Fruit fly (Drosophila melanogaster): ENCODE results near the gene Mat89Ba.

The Mat89Ba gene

DNA sequence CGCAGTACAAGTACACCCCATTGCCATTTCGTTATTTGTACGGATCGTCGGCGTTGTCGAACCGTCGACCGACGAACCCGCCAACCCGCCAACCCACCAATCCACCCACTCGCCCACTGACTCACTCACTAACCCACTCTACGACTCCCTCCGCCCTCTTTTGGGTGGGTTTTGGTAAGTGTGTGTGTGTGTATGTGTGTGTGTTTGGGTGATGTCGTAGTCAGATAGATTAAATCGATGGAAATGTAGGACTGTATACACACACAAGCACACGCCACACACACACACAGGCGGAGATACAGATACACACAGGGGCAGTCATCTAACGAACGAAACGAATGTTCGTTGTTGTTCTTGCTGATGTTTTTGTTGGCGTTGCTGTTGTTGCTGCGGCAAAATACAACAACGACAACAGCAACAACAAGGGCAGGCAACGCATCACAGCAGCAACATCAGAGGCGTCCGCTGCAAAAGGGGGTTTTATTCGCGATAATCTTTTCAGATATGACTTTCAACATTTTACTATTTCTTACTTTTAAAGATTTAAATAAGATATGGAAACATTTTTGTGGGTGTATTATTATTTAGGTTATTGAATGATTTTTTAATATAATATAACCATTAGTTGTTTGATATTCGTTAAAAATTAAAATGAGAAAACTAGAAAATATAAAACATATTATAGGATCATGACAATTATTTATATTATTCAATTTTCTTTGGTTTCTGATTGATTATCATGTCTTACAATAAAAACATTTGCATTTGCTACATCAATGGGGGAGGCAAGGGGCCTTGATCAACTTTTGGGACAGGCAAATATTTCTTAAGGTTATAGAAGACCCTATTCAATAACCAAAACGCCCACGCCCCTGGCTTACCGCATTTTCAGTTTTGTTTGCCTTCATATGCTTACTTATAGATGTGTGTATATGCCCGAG is 50.6 kb downstream of the Mat89Ba start (continued):
- peak; percentile 87 for TF ChIP-seq grn (GFP tag; optimal IDR thresholded peaks at IDR 0.05)
- peak; percentile 33; the same call in 1 of the 2 replicates for TF ChIP-seq aop (GFP tag; IDR thresholded peaks at IDR 0.05)
- peak; percentile 29 to 38 for TF ChIP-seq chif (GFP tag; optimal IDR thresholded peaks at IDR 0.05)
- no peak; the same call in 1 of the 2 replicates for TF ChIP-seq Dip2 (GFP tag; IDR thresholded peaks at IDR 0.05)
- peak; percentile 86 for TF ChIP-seq ewg (GFP tag; optimal IDR thresholded peaks at IDR 0.05)
- no peak for TF ChIP-seq Hr39 (optimal IDR thresholded peaks at IDR 0.05)
- peak; percentile 78 for TF ChIP-seq Deaf1 (tag; optimal IDR thresholded peaks at IDR 0.05)
- TF ChIP-seq CG18476 (GFP tag; optimal IDR thresholded peaks at IDR 0.05), result peak; percentile 63
- TF ChIP-seq CG34422 (GFP tag; IDR thresholded peaks at IDR 0.05), result peak; percentile 68
- TF ChIP-seq crol (GFP tag; IDR thresholded peaks at IDR 0.05), result peak; percentile 79; the same call in 1 of the 2 replicates
- peak; percentile 77 for TF ChIP-seq run (tag; optimal IDR thresholded peaks at IDR 0.05)
- TF ChIP-seq Fer2 (tag; optimal IDR thresholded peaks at IDR 0.05), result peak; percentile 71
- TF ChIP-seq CG6683 (GFP tag; optimal IDR thresholded peaks at IDR 0.05), result peak; percentile 81
- TF ChIP-seq CG6813 (GFP tag; optimal IDR thresholded peaks at IDR 0.05), result peak; percentile 77
- peak; percentile 86 for TF ChIP-seq CG10267 (tag; optimal IDR thresholded peaks at IDR 0.05)
- no peak for TF ChIP-seq klu (GFP tag; IDR thresholded peaks at IDR 0.05)
- peak; percentile 82 for TF ChIP-seq zen (tag; optimal IDR thresholded peaks at IDR 0.05)
- peak; percentile 90 for TF ChIP-seq CG6654 (GFP tag; optimal IDR thresholded peaks at IDR 0.05)
- peak; percentile 48 for TF ChIP-seq Max (GFP tag; optimal IDR thresholded peaks at IDR 0.05)
- TF ChIP-seq oc (tag; optimal IDR thresholded peaks at IDR 0.05), result peak; percentile 28
- no peak for TF ChIP-seq CG1792 (GFP tag; optimal IDR thresholded peaks at IDR 0.05)
- peak; percentile 74 for TF ChIP-seq CG12155 (GFP tag; optimal IDR thresholded peaks at IDR 0.05)
- no peak for TF ChIP-seq zf30C (GFP tag; optimal IDR thresholded peaks at IDR 0.05)
- peak; percentile 18 for TF ChIP-seq NC2β (GFP tag; optimal IDR thresholded peaks at IDR 0.05)
- TF ChIP-seq ATbp (GFP tag; optimal IDR thresholded peaks at IDR 0.05), result peak; percentile 82
- peak; percentile 44 for TF ChIP-seq CG8290 (GFP tag; optimal IDR thresholded peaks at IDR 0.05)
- peak in 1 of 2 experiments; percentile 64 for TF ChIP-seq CG8290 (tag; optimal IDR thresholded peaks at IDR 0.05)
- TF ChIP-seq trh (GFP tag; optimal IDR thresholded peaks at IDR 0.05), result peak; percentile 70
- TF ChIP-seq CG3995 (GFP tag; optimal IDR thresholded peaks at IDR 0.05), result no peak
- 0 out of 3 replicates have a peak, but pooled peaks have one; percentile 23 for TF ChIP-seq CG11560 (tag; IDR thresholded peaks at IDR 0.05)
- no peak for TF ChIP-seq fu2 (GFP tag; optimal IDR thresholded peaks at IDR 0.05)
- TF ChIP-seq CG11504 (tag; optimal IDR thresholded peaks at IDR 0.05), result peak; percentile 96
- TF ChIP-seq slp2 (GFP tag; optimal IDR thresholded peaks at IDR 0.05), result peak; percentile 72
- peak; percentile 96 for TF ChIP-seq CG8924 (tag; optimal IDR thresholded peaks at IDR 0.05)
- TF ChIP-seq CoRest (tag; optimal IDR thresholded peaks at IDR 0.05), result peak; percentile 98
- no peak; the same call in 2 of the 3 replicates for TF ChIP-seq jigr1 (GFP tag; IDR thresholded peaks at IDR 0.05)
- no peak for TF ChIP-seq maf-S (GFP tag; optimal IDR thresholded peaks at IDR 0.05)
- TF ChIP-seq HmgD (GFP tag; optimal IDR thresholded peaks at IDR 0.05), result peak; percentile 28
- peak; percentile 75 for TF ChIP-seq CG12299 (tag; optimal IDR thresholded peaks at IDR 0.05)
- peak; percentile 79 for TF ChIP-seq CG32772 (GFP tag; IDR thresholded peaks at IDR 0.05)
- TF ChIP-seq phol (tag; optimal IDR thresholded peaks at IDR 0.05), result peak; percentile 96
- TF ChIP-seq sna (GFP tag; IDR thresholded peaks at IDR 0.05; ENCODE audit: partially characterized antibody), result 0 out of 2 replicates have a peak, but pooled peaks have one; percentile 16
- no peak for TF ChIP-seq schlank (tag; optimal IDR thresholded peaks at IDR 0.05)
- TF ChIP-seq danr (GFP tag; IDR thresholded peaks at IDR 0.05), result no peak
- TF ChIP-seq CG4730 (GFP tag; IDR thresholded peaks at IDR 0.05), result peak; percentile 67
- TF ChIP-seq CG2202 (tag; optimal IDR thresholded peaks at IDR 0.05), result peak; percentile 74
- TF ChIP-seq scrt (GFP tag; optimal IDR thresholded peaks at IDR 0.05), result peak; percentile 70
- TF ChIP-seq lmd (GFP tag; IDR thresholded peaks at IDR 0.05), result peak; percentile 83
- TF ChIP-seq chm (GFP tag; IDR thresholded peaks at IDR 0.05), result peak; percentile 31
